Fruit fly (Drosophila melanogaster): ENCODE results near the gene alpha-Man-IIb.

alpha-Man-IIb gene

DNA sequence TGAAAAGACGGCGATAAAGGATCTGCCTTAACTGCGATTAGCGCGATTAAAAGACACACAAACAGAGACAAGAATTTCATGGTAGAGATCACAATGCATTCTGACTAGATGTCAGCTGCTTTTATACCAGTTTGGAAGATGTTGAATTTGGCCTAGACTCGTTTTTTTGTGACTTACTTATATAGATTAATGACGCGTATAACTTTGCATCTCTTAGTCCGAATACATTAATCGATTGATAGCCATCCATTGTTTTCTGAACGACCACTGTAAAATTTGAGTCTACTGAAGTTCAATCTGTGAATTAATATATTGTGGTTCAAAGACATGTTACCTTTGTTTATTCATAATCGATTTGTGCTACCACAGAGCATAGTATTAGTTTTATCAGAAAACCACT is 28.8 kb upstream of the alpha-Man-IIb start, which contains the start of gene CG45207:
Gene CG45207, minus strand, starts transcription at position 101 of the 400 bp plus-strand sequence.
- TF ChIP-seq CG10669 (GFP tag; optimal IDR thresholded peaks at IDR 0.05) (no peak), topi (GFP tag; optimal IDR thresholded peaks at IDR 0.05) (no peak), CG31627 (GFP tag; optimal IDR thresholded peaks at IDR 0.05) (no peak), Hr4 (GFP tag; optimal IDR thresholded peaks at IDR 0.05) (no peak), CG8632 (GFP tag; optimal IDR thresholded peaks at IDR 0.05) (no peak), Sox102F (GFP tag; optimal IDR thresholded peaks at IDR 0.05) (no peak), CG11294 (GFP tag; IDR thresholded peaks at IDR 0.05) (no peak), Sox15 (GFP tag; optimal IDR thresholded peaks at IDR 0.05) (no peak), pdm3 (GFP tag; optimal IDR thresholded peaks at IDR 0.05) (no peak), salr (GFP tag; optimal IDR thresholded peaks at IDR 0.05) (no peak)

dm6 chr3R:15779505-15779904 is 24.5 kb upstream of the alpha-Man-IIb start, which contains the start of gene CG5614:
Gene CG5614 (plus strand): TSS chr3R:15779805.
- TF ChIP-seq fd85E (GFP tag; optimal IDR thresholded peaks at IDR 0.05) (no peak), Gug (GFP tag; IDR thresholded peaks at IDR 0.05) (no peak), Sox15 (GFP tag; optimal IDR thresholded peaks at IDR 0.05) (no peak), svp (GFP tag) (no peak)

- no peak for TF ChIP-seq CG10631 (GFP tag; optimal IDR thresholded peaks at IDR 0.05)
- TF ChIP-seq CG6163 (GFP tag; IDR thresholded peaks at IDR 0.05): no peak
- TF ChIP-seq CG11762 (GFP tag; optimal IDR thresholded peaks at IDR 0.05; ENCODE audit: insufficient read depth): no peak
- TF ChIP-seq CG9139 (GFP tag; optimal IDR thresholded peaks at IDR 0.05): no peak
- TF ChIP-seq CG8632 (GFP tag; optimal IDR thresholded peaks at IDR 0.05): no peak
- TF ChIP-seq Gug (GFP tag; IDR thresholded peaks at IDR 0.05): no peak
- TF ChIP-seq Eip75B (GFP tag; optimal IDR thresholded peaks at IDR 0.05): no peak
- TF ChIP-seq Hr38 (GFP tag; optimal IDR thresholded peaks at IDR 0.05): no peak
These were observed 19.8 kb upstream of the alpha-Man-IIb start for dm6 chr3R:15784298-15784697.

DNA sequence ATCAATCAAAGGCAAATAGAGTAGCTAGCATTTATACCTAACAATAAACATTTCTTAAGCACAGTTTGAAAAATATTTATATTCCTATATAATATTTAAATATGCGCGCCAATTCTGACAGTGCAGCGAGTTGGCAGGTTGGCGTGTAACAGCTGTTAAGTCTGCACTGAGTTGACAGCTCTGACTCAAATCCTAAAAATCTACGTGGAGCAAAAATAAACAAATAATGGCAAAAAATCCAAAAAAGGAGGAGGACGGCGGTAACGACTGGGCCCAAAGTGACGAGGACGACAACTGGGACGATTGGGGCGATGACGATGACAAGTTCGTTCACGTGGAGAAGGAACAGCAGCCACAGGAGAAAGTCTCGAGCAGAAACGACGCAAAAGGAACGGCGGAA is 17.5 kb upstream of the alpha-Man-IIb start, which contains the start of gene CG9590:
Gene CG9590, plus strand, starts transcription at position 166 of the 400 bp plus-strand sequence.
- TF ChIP-seq salr (GFP tag; optimal IDR thresholded peaks at IDR 0.05): no peak
- TF ChIP-seq Smox (GFP tag; optimal IDR thresholded peaks at IDR 0.05): no peak
- TF ChIP-seq Met (GFP tag; optimal IDR thresholded peaks at IDR 0.05): no peak
- TF ChIP-seq CG1621 (tag; optimal IDR thresholded peaks at IDR 0.05): no peak
- TF ChIP-seq CG3032 (tag; optimal IDR thresholded peaks at IDR 0.05): no peak
- no peak for TF ChIP-seq Eip75B (GFP tag; optimal IDR thresholded peaks at IDR 0.05)
- no peak for TF ChIP-seq CG8632 (GFP tag; optimal IDR thresholded peaks at IDR 0.05)

DNA sequence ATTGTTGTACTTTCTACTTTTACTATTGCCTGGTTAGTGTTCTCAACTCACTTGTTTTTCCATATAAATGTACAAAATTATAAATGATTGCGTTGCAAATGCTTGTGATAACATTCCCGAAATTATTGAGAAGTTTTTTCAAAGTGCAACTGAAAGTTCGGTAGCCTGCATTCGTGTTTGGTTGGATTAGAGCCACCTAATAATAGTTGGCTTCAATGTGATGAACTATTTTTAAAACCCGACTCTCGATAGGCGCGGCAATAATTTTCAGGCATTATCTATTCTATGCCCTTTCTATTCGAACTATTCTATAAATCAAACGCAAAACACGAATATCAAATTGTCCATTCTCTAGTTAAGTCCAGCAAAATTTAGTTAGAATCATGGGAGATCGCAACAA is 15.8 kb upstream of the alpha-Man-IIb start, which contains the start of gene Uros2:
Gene Uros2, plus strand, starts transcription at position 301 of the 400 bp plus-strand sequence.
- TF ChIP-seq Hr39 (GFP tag; optimal IDR thresholded peaks at IDR 0.05) (no peak), CG1621 (tag; optimal IDR thresholded peaks at IDR 0.05) (no peak), CG10631 (GFP tag; optimal IDR thresholded peaks at IDR 0.05) (no peak), salr (GFP tag; optimal IDR thresholded peaks at IDR 0.05) (no peak), ss (GFP tag; optimal IDR thresholded peaks at IDR 0.05) (no peak), Smox (GFP tag; optimal IDR thresholded peaks at IDR 0.05) (no peak), Eip93F (GFP tag; optimal IDR thresholded peaks at IDR 0.05) (no peak), topi (GFP tag; optimal IDR thresholded peaks at IDR 0.05) (no peak)

DNA sequence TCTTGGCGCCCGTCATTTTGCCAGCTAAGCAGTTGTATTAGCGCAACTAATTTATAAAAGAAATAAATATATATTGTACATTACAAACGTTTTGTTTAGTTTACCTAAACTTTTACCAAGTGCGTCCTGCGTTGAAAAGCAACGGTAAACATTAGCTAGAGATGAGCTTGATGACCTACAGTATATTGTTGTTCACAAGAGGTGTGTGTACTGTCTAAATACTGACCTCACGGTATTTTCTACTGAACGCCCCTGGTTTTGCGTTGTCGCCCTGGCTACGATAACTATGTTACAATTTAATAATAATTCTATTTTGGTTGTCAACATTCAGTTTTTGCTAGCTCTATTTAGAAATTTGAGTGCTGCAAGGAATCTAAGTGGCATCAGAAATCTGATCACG is 11.6 kb upstream of the alpha-Man-IIb start, which contains the start of gene Acyp2:
Gene Acyp2, plus strand, starts transcription at position 262 of the 400 bp plus-strand sequence.
- peak; percentile 32 for TF ChIP-seq lz (GFP tag; optimal IDR thresholded peaks at IDR 0.05)
- TF ChIP-seq CG16779 (tag; optimal IDR thresholded peaks at IDR 0.05): no peak
- TF ChIP-seq Ets21C (GFP tag; optimal IDR thresholded peaks at IDR 0.05): no peak
- no peak for TF ChIP-seq CG10631 (GFP tag; optimal IDR thresholded peaks at IDR 0.05)
- TF ChIP-seq eg (GFP tag; IDR thresholded peaks at IDR 0.05): no peak
- peak; percentile 26 for TF ChIP-seq esn (GFP tag; optimal IDR thresholded peaks at IDR 0.05)
- TF ChIP-seq fkh (GFP tag; optimal IDR thresholded peaks at IDR 0.05): peak; percentile 62
- peak; percentile 22 for TF ChIP-seq Smox (GFP tag; optimal IDR thresholded peaks at IDR 0.05)
- peak; percentile 45 for TF ChIP-seq Hr39 (GFP tag; optimal IDR thresholded peaks at IDR 0.05)
- peak; percentile 42 for TF ChIP-seq CG31627 (GFP tag; optimal IDR thresholded peaks at IDR 0.05)
- TF ChIP-seq dac (GFP tag; optimal IDR thresholded peaks at IDR 0.05): no peak
- no peak for TF ChIP-seq CG8119 (GFP tag; IDR thresholded peaks at IDR 0.05)
- TF ChIP-seq Hr38 (GFP tag; optimal IDR thresholded peaks at IDR 0.05): no peak
- TF ChIP-seq Met (GFP tag; optimal IDR thresholded peaks at IDR 0.05): peak; percentile 7
- TF ChIP-seq CG3919 (GFP tag; optimal IDR thresholded peaks at IDR 0.05): peak; percentile 22
- TF ChIP-seq Hr4 (GFP tag; optimal IDR thresholded peaks at IDR 0.05): peak; percentile 0
- TF ChIP-seq achi (GFP tag; optimal IDR thresholded peaks at IDR 0.05): no peak
- TF ChIP-seq ss (GFP tag; optimal IDR thresholded peaks at IDR 0.05): no peak
- peak; percentile 11 for TF ChIP-seq OdsH (GFP tag; optimal IDR thresholded peaks at IDR 0.05)
- peak; percentile 37 for TF ChIP-seq cyc (GFP tag; optimal IDR thresholded peaks at IDR 0.05)
- peak; percentile 86 for TF ChIP-seq dsx (GFP tag; optimal IDR thresholded peaks at IDR 0.05; ENCODE audit: poor library complexity, severe bottlenecking)
- peak; percentile 30 for TF ChIP-seq pdm3 (GFP tag; optimal IDR thresholded peaks at IDR 0.05)
- no peak for TF ChIP-seq Eip93F (GFP tag; optimal IDR thresholded peaks at IDR 0.05)
